Worm (Caenorhabditis elegans): ENCODE measurements around the gene egg-2.

DNA sequence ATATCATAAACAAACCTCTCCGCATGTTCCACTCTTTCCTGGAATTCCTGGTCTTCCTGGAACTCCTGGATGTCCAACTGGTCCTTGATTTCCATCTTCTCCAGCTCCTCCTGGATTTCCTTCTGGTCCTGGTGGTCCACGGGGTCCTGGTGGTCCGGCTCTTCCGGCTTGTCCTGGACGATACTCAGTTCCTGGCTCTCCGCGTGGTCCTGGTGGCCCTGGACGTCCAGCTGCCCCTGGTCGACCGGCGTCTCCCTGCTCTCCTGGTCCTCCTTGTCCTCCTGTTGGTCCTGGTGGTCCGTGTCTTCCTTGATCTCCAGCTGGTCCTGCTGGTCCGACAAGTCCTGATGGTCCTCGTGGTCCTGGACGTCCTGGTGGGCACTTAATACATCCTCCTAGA is 40.7 kb downstream of the egg-2 start:
- no peak for TF ChIP-seq dao-5 (tag; optimal IDR thresholded peaks at IDR 0.05)
- no peak for TF ChIP-seq W03F9.2 (tag; optimal IDR thresholded peaks at IDR 0.05)
- TF ChIP-seq him-1 (tag; optimal IDR thresholded peaks at IDR 0.05): no peak

All from whole organism, L4/young adult.